Fruit fly (Drosophila melanogaster): ENCODE results near the gene Prosbeta2R1.

The Prosbeta2R1 gene

DNA sequence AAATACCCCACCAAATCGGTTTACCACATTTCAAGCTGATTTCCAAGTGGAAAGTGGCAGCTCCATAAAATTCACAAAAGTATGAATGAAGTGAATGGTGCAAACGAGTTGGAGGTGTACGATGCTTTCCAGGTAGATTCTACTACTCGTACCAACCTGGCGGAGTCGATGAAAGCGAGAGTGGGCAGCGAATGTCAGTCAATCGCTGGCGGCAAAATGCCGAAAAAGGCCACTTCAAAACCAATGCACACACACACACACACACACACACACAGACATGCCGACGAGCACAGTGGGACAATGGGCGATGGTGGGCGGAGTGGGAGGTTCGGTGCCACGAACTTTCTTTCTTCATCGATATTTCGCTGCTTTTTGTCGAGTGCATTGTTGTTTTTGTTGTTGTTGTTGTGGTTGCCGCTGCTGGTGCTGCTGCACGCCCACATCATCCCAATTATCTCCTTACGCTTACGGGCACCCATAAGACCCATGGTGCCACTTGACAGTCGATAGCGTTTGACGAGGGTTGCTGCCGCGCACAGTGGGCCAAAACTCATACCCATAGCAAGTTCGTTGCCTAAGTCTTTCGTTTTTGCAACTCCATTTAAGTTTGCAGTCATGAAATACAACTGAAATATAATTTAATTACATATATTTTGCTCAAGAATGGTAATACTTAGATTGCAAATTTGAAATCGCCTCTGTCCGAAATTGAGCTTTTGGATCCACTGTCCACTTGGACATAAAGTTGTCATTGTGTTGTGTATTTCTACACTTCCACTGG lies 25.3 kb upstream of the Prosbeta2R1 start (continued):
- TF ChIP-seq Fer3 (tag; optimal IDR thresholded peaks at IDR 0.05) (no peak), Hand (GFP tag; optimal IDR thresholded peaks at IDR 0.05) (no peak), CG30020 (tag; optimal IDR thresholded peaks at IDR 0.05) (no peak), CG17568 (GFP tag; optimal IDR thresholded peaks at IDR 0.05) (no peak), CG4820 (GFP tag; optimal IDR thresholded peaks at IDR 0.05) (peak; percentile 42), pan (optimal IDR thresholded peaks at IDR 0.05) (no peak), pan (GFP tag; optimal IDR thresholded peaks at IDR 0.05 in 1 of 2, IDR thresholded peaks at IDR 0.05 in 1 of 2) (peak in 1 of 2 experiments; percentile 37), CG4328 (GFP tag; optimal IDR thresholded peaks at IDR 0.05) (no peak), Dip3 (GFP tag; optimal IDR thresholded peaks at IDR 0.05) (no peak), CG3163 (GFP tag; optimal IDR thresholded peaks at IDR 0.05) (no peak), CG12391 (tag; optimal IDR thresholded peaks at IDR 0.05) (peak; percentile 45), H2.0 (GFP tag; IDR thresholded peaks at IDR 0.05) (no peak), CG6683 (GFP tag; optimal IDR thresholded peaks at IDR 0.05) (no peak), CG2875 (GFP tag; optimal IDR thresholded peaks at IDR 0.05) (peak; percentile 52), Hey (tag; optimal IDR thresholded peaks at IDR 0.05) (no peak), onecut (GFP tag; IDR thresholded peaks at IDR 0.05) (0 out of 2 replicates have a peak, but pooled peaks have one; percentile 22), CG8388 (GFP tag; optimal IDR thresholded peaks at IDR 0.05) (peak; percentile 50), Gsc (GFP tag; IDR thresholded peaks at IDR 0.05) (no peak), Antp (GFP tag; optimal IDR thresholded peaks at IDR 0.05) (no peak), CG7745 (tag; optimal IDR thresholded peaks at IDR 0.05) (no peak), NFAT (GFP tag; IDR thresholded peaks at IDR 0.05) (no peak), cwo (GFP tag; optimal IDR thresholded peaks at IDR 0.05) (no peak), CG6272 (GFP tag; IDR thresholded peaks at IDR 0.05) (no peak), psq (GFP tag; optimal IDR thresholded peaks at IDR 0.05) (no peak), gcm2 (GFP tag; optimal IDR thresholded peaks at IDR 0.05) (no peak), CG1647 (GFP tag; optimal IDR thresholded peaks at IDR 0.05) (no peak), ro (GFP tag; IDR thresholded peaks at IDR 0.05) (no peak), mirr (GFP tag; optimal IDR thresholded peaks at IDR 0.05) (no peak), trem (tag; optimal IDR thresholded peaks at IDR 0.05) (peak; percentile 9), CG42726 (GFP tag; IDR thresholded peaks at IDR 0.05; ENCODE audit: partially characterized antibody) (no peak), Hmx (GFP tag; optimal IDR thresholded peaks at IDR 0.05) (no peak), CG10565 (GFP tag; optimal IDR thresholded peaks at IDR 0.05) (no peak), bab2 (GFP tag; optimal IDR thresholded peaks at IDR 0.05) (no peak), CG11560 (tag; IDR thresholded peaks at IDR 0.05) (no peak), Xbp1 (GFP tag; optimal IDR thresholded peaks at IDR 0.05) (peak; percentile 33), hbn (GFP tag; IDR thresholded peaks at IDR 0.05; ENCODE audit: partially characterized antibody) (no peak), CG14441 (GFP tag; IDR thresholded peaks at IDR 0.05) (no peak), CTCF (GFP tag; optimal IDR thresholded peaks at IDR 0.05) (no peak), ranshi (GFP tag; IDR thresholded peaks at IDR 0.05) (no peak), exex (tag; optimal IDR thresholded peaks at IDR 0.05) (no peak), CG1024 (GFP tag; IDR thresholded peaks at IDR 0.05) (no peak), sim (GFP tag; IDR thresholded peaks at IDR 0.05) (no peak), ap (GFP tag; IDR thresholded peaks at IDR 0.05) (no peak; the same call in 1 of the 2 replicates), Meics (GFP tag; optimal IDR thresholded peaks at IDR 0.05) (no peak), Awh (GFP tag; IDR thresholded peaks at IDR 0.05) (no peak), CG17829 (tag; optimal IDR thresholded peaks at IDR 0.05) (peak; percentile 49), CG17802 (tag; optimal IDR thresholded peaks at IDR 0.05) (no peak), CG43689 (GFP tag; IDR thresholded peaks at IDR 0.05) (no peak), otp (GFP tag; IDR thresholded peaks at IDR 0.05) (no peak), CG3065 (GFP tag; optimal IDR thresholded peaks at IDR 0.05) (no peak), Asciz (GFP tag; optimal IDR thresholded peaks at IDR 0.05) (peak; percentile 54)
